Fruit fly (Drosophila melanogaster): Measurements from ENCODE around the gene PICK1.

PICK1 gene

DNA sequence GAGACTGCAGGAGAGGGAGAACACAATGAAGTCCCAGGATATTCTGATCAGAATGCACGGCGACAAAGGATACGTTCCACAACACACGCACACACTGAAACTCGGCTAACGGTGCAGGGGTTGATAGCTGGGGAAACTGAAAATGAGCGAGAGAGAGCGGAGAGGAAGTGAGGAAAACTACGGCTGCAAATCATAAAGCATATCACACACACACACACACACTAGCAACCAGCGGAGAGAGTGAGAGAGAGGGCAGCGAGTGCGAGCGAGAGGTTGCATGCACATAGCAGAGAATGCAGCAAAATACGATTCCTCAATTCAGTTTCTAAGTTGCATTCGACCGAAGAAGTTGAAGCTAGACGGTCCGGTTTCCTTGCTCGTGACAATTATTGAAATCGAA, 16.5 kb upstream of the PICK1 start (continued):
- TF ChIP-seq CG11398 (GFP tag; optimal IDR thresholded peaks at IDR 0.05) (no peak), pan (optimal IDR thresholded peaks at IDR 0.05) (no peak), pan (GFP tag; optimal IDR thresholded peaks at IDR 0.05 in 1 of 2, IDR thresholded peaks at IDR 0.05 in 1 of 2) (no peak), CG13775 (GFP tag; optimal IDR thresholded peaks at IDR 0.05) (no peak), Atf6 (GFP tag; IDR thresholded peaks at IDR 0.05) (no peak), twi (tag; optimal IDR thresholded peaks at IDR 0.05) (no peak), CG2889 (GFP tag; IDR thresholded peaks at IDR 0.05) (no peak), D19B (GFP tag; optimal IDR thresholded peaks at IDR 0.05) (no peak), CG11504 (tag; optimal IDR thresholded peaks at IDR 0.05) (no peak), Lim3 (GFP tag; IDR thresholded peaks at IDR 0.05) (no peak), CkIIα-i1 (GFP tag; IDR thresholded peaks at IDR 0.05) (no peak), Poxn (GFP tag; IDR thresholded peaks at IDR 0.05) (no peak), CG12942 (GFP tag; optimal IDR thresholded peaks at IDR 0.05) (no peak), CG4282 (GFP tag; optimal IDR thresholded peaks at IDR 0.05) (no peak), kah (GFP tag; optimal IDR thresholded peaks at IDR 0.05) (no peak), Dll (GFP tag; IDR thresholded peaks at IDR 0.05; ENCODE audit: partially characterized antibody) (0 out of 4 replicates have a peak, but pooled peaks have one; percentile 21), CG14860 (GFP tag; IDR thresholded peaks at IDR 0.05; ENCODE audit: partially characterized antibody) (no peak), vfl (GFP tag; optimal IDR thresholded peaks at IDR 0.05) (no peak), CG6683 (GFP tag; optimal IDR thresholded peaks at IDR 0.05) (no peak), Nf-YA (GFP tag; IDR thresholded peaks at IDR 0.05) (peak; percentile 32; the same call in 1 of the 2 replicates), fu2 (GFP tag; optimal IDR thresholded peaks at IDR 0.05) (no peak), seq (GFP tag; IDR thresholded peaks at IDR 0.05) (peak; percentile 63; the same call in 1 of the 2 replicates), gcm2 (GFP tag; optimal IDR thresholded peaks at IDR 0.05) (no peak), CG30431 (GFP tag; optimal IDR thresholded peaks at IDR 0.05) (no peak), Ssrp (tag; optimal IDR thresholded peaks at IDR 0.05) (no peak), gsb (GFP tag; IDR thresholded peaks at IDR 0.05) (no peak), CG9727 (GFP tag; optimal IDR thresholded peaks at IDR 0.05) (no peak), CG11085 (GFP tag; IDR thresholded peaks at IDR 0.05) (no peak), CG2116 (GFP tag; optimal IDR thresholded peaks at IDR 0.05) (no peak), dysf (GFP tag; IDR thresholded peaks at IDR 0.05) (no peak), CG17359 (tag; optimal IDR thresholded peaks at IDR 0.05) (no peak), CG7372 (GFP tag; IDR thresholded peaks at IDR 0.05) (no peak), CG8388 (GFP tag; optimal IDR thresholded peaks at IDR 0.05) (no peak), CG8290 (GFP tag; optimal IDR thresholded peaks at IDR 0.05) (no peak), CG8290 (tag; optimal IDR thresholded peaks at IDR 0.05) (no peak), Bdp1 (GFP tag; optimal IDR thresholded peaks at IDR 0.05) (no peak), CG18764 (GFP tag; optimal IDR thresholded peaks at IDR 0.05) (no peak), Antp (GFP tag; optimal IDR thresholded peaks at IDR 0.05) (no peak), CG13624 (GFP tag; optimal IDR thresholded peaks at IDR 0.05) (no peak), E2f1 (GFP tag; IDR thresholded peaks at IDR 0.05) (no peak), Bgb (GFP tag; IDR thresholded peaks at IDR 0.05; ENCODE audit: partially characterized antibody) (no peak), CG16863 (GFP tag; optimal IDR thresholded peaks at IDR 0.05) (no peak), az2 (GFP tag; optimal IDR thresholded peaks at IDR 0.05) (no peak), cad (GFP tag; optimal IDR thresholded peaks at IDR 0.05) (peak; percentile 70), PHDP (tag; optimal IDR thresholded peaks at IDR 0.05) (no peak), CG9797 (GFP tag; optimal IDR thresholded peaks at IDR 0.05) (no peak), CG9932 (GFP tag; IDR thresholded peaks at IDR 0.05) (no peak), Awh (GFP tag; IDR thresholded peaks at IDR 0.05) (no peak), CG14441 (GFP tag; IDR thresholded peaks at IDR 0.05) (no peak), zen2 (GFP tag; IDR thresholded peaks at IDR 0.05; ENCODE audit: partially characterized antibody) (peak; percentile 7; the same call in 1 of the 3 replicates), CG4328 (GFP tag; optimal IDR thresholded peaks at IDR 0.05) (no peak), danr (GFP tag; IDR thresholded peaks at IDR 0.05) (no peak), aop (GFP tag; IDR thresholded peaks at IDR 0.05) (no peak)
